Worm (Caenorhabditis elegans) whole organism, dauer: ENCODE measurements around the gene lin-29.

Source experiments
- unc-62 ChIP-seq: sonication (generic microtip); optimal IDR thresholded peaks from 2 replicates; lab custom pipeline; 2017; ENCODE audit warnings: missing biosample characterization, missing genetic modification reagents, missing genetic modification characterization

lin-29 gene

ce11 chrII:11935266-11935665 lies at the start of gene lin-29:
Gene lin-29 (minus strand): TSS chrII:11935343.
- TF ChIP-seq unc-62: no peak

- no peak for TF ChIP-seq unc-62
These were observed 45.0 kb upstream of the lin-29 start for ce11 chrII:11980110-11980509.

ce11 chrII:11979449-11980095 lies 44.4 kb upstream of the lin-29 start, which contains the start of the genes ash-2 and Y17G7B.20:
Gene ash-2 (plus strand): TSS chrII:11979838.
Gene Y17G7B.20 (minus strand): TSS chrII:11979844.
- no peak for TF ChIP-seq unc-62

ce11 chrII:11978920-11979319 lies 43.8 kb upstream of the lin-29 start:
- no peak for TF ChIP-seq unc-62

ce11 chrII:11978478-11978877 lies 43.3 kb upstream of the lin-29 start:
- no peak for TF ChIP-seq unc-62

- no peak for TF ChIP-seq unc-62
These were observed 42.2 kb upstream of the lin-29 start, which contains the start of gene Y17G7B.21 for ce11 chrII:11977363-11977762. Gene Y17G7B.21 (minus strand): TSS chrII:11977661.

ce11 chrII:11976727-11977259 lies 41.6 kb upstream of the lin-29 start:
- TF ChIP-seq unc-62: no peak

- no peak for TF ChIP-seq unc-62
These were observed 39.2 kb upstream of the lin-29 start for ce11 chrII:11974048-11974995.

- no peak for TF ChIP-seq unc-62
These were observed 38.5 kb upstream of the lin-29 start, which contains the start of gene acbp-6 for ce11 chrII:11973632-11974031. Gene acbp-6 (minus strand): TSS chrII:11973732.

- TF ChIP-seq unc-62: no peak
These were observed 37.1 kb upstream of the lin-29 start for ce11 chrII:11972266-11972665.

ce11 chrII:11971009-11971636 lies 36.0 kb upstream of the lin-29 start:
- no peak for TF ChIP-seq unc-62

ce11 chrII:11969033-11969432 lies 33.9 kb upstream of the lin-29 start:
- TF ChIP-seq unc-62: no peak

ce11 chrII:11968275-11968674 lies 33.1 kb upstream of the lin-29 start, which contains the start of gene mex-1:
Gene mex-1 (plus strand): TSS chrII:11968637.
- no peak for TF ChIP-seq unc-62

- no peak for TF ChIP-seq unc-62
These were observed 32.5 kb upstream of the lin-29 start, which contains the start of gene W03C9.5 for ce11 chrII:11967507-11968127. Gene W03C9.5 (minus strand): TSS chrII:11967544.

- no peak for TF ChIP-seq unc-62
These were observed 31.5 kb upstream of the lin-29 start, which contains the start of gene rab-7 for ce11 chrII:11966602-11967001. Gene rab-7 (minus strand): TSS chrII:11966931.

- TF ChIP-seq unc-62: no peak
These were observed 29.7 kb upstream of the lin-29 start for ce11 chrII:11964847-11965246.
